Worm (Caenorhabditis elegans) whole organism, young adult: ENCODE results near the gene K08B12.3.

Source experiments
- B0035.1 ChIP-seq: sonication (generic microtip); optimal IDR thresholded peaks from 2 replicates; lab custom pipeline; 2016; ENCODE audit warnings: missing genetic modification characterization, mild to moderate bottlenecking, missing compliant biosample characterization, missing genotype, missing genetic modification reagents
- D2030.7 ChIP-seq: fragments of 200-800 bp; sonication (Bioruptor generic); IDR thresholded peaks from 2 replicates; pipeline ENCODE4 v1.3.6; 2022; ENCODE audit warnings: missing genetic modification reagents, missing genetic modification characterization, missing compliant biosample characterization
- F10E7.11 ChIP-seq: sonication (generic microtip); optimal IDR thresholded peaks from 2 replicates; lab custom pipeline; 2017; ENCODE audit warnings: mild to moderate bottlenecking, missing genetic modification characterization, moderate library complexity, missing compliant biosample characterization
- F23B12.7 ChIP-seq: sonication (generic microtip); optimal IDR thresholded peaks from 2 replicates; lab custom pipeline; 2017; ENCODE audit warnings: missing genetic modification characterization, mild to moderate bottlenecking, missing compliant biosample characterization, antibody characterized with exemption, moderate library complexity; ENCODE audit not compliant: insufficient read depth
- K11D2.4 ChIP-seq: fragments of 200-800 bp; sonication (Bioruptor generic); IDR thresholded peaks from 2 replicates; pipeline ENCODE4 v1.3.6; 2022; ENCODE audit warnings: missing genetic modification reagents, missing genetic modification characterization, missing compliant biosample characterization
- K12H6.12 ChIP-seq: fragments of 200-800 bp; sonication (Bioruptor generic); optimal IDR thresholded peaks from 2 replicates; lab custom pipeline; 2018; ENCODE audit warnings: mild to moderate bottlenecking, missing genetic modification characterization, missing compliant biosample characterization
- Y53F4B.3 ChIP-seq: fragments of 200-800 bp; sonication (Bioruptor generic); IDR thresholded peaks from 2 replicates; pipeline ENCODE4 v1.3.6; 2022; ENCODE audit warnings: missing genetic modification reagents, missing genetic modification characterization, missing compliant biosample characterization
- Y67H2A.10 ChIP-seq: fragments of 200-800 bp; sonication (Bioruptor generic); conservative IDR thresholded peaks from 2 replicates; pipeline ENCODE4 v1.3.6; 2022; ENCODE audit warnings: missing genetic modification reagents, missing genetic modification characterization, missing compliant biosample characterization
- Y79H2A.3 ChIP-seq: fragments of 200-800 bp; sonication (Bioruptor generic); conservative IDR thresholded peaks from 2 replicates; pipeline ENCODE4 v1.3.6; 2022; ENCODE audit warnings: missing genetic modification reagents, missing genetic modification characterization, missing compliant biosample characterization
- ZK185.1 ChIP-seq: sonication (generic microtip); optimal IDR thresholded peaks from 2 replicates; lab custom pipeline; 2016; ENCODE audit warnings: mild to moderate bottlenecking, missing genetic modification characterization, missing compliant biosample characterization; ENCODE audit not compliant: poor library complexity, severe bottlenecking
- ama-1 ChIP-seq, 3 experiments: fragments of 150-350 bp in 1 of 3; sonication (generic microtip) in 2 of 3; optimal IDR thresholded peaks; 2 replicates each; lab custom pipeline; 2014 to 2018; ENCODE audit warnings: missing biosample characterization in 2 of 3, missing genetic modification characterization in 2 of 3, missing genetic modification reagents in 2 of 3
- aptf-3 ChIP-seq: fragments of 200-800 bp; sonication (Bioruptor generic); IDR thresholded peaks from 2 replicates; pipeline ENCODE4 v1.3.6; 2022; ENCODE audit warnings: missing genetic modification characterization, missing compliant biosample characterization
- atf-7 ChIP-seq: sonication (generic microtip); optimal IDR thresholded peaks from 2 replicates; lab custom pipeline; 2017; ENCODE audit warnings: mild to moderate bottlenecking, missing genetic modification characterization, missing compliant biosample characterization
- attf-3 ChIP-seq: fragments of 200-800 bp; sonication (Bioruptor generic); conservative IDR thresholded peaks from 2 replicates; pipeline ENCODE4 v1.3.6; 2022; ENCODE audit warnings: missing genetic modification reagents, missing genetic modification characterization, missing compliant biosample characterization
- attf-5 ChIP-seq: fragments of 200-800 bp; sonication (Bioruptor generic); optimal IDR thresholded peaks from 2 replicates; lab custom pipeline; 2018; ENCODE audit warnings: mild to moderate bottlenecking, missing genetic modification characterization, missing compliant biosample characterization
- cebp-1 ChIP-seq, 2 experiments: fragments of 200-800 bp in 1 of 2; sonication (Bioruptor generic) in 1 of 2; sonication (generic microtip) in 1 of 2; IDR thresholded peaks in 1 of 2; optimal IDR thresholded peaks in 1 of 2; 2 replicates each; pipeline versions ENCODE4 v1.3.6 to Lab custom; 2017 to 2022; ENCODE audit warnings: missing compliant biosample characterization in 2 of 2, missing genetic modification characterization in 2 of 2, mild to moderate bottlenecking in 1 of 2, missing genetic modification reagents in 1 of 2, moderate library complexity in 1 of 2
- ceh-27 ChIP-seq: fragments of 200-800 bp; sonication (Bioruptor generic); optimal IDR thresholded peaks from 2 replicates; lab custom pipeline; 2018; ENCODE audit warnings: mild to moderate bottlenecking, missing genetic modification characterization, moderate library complexity, missing compliant biosample characterization
- ceh-58 ChIP-seq: fragments of 200-800 bp; sonication (Bioruptor generic); IDR thresholded peaks from 2 replicates; pipeline ENCODE4 v1.3.6; 2022; ENCODE audit warnings: missing genetic modification characterization, missing compliant biosample characterization
- dox-1 ChIP-seq: fragments of 200-800 bp; sonication (Bioruptor generic); IDR thresholded peaks from 2 replicates; pipeline ENCODE4 v1.3.6; 2022; ENCODE audit warnings: missing genetic modification reagents, missing genetic modification characterization, missing compliant biosample characterization
- dpff-1 ChIP-seq: sonication (generic microtip); optimal IDR thresholded peaks from 2 replicates; lab custom pipeline; 2017; ENCODE audit warnings: mild to moderate bottlenecking, missing genetic modification characterization, missing compliant biosample characterization
- dpl-1 ChIP-seq: fragments of 150-350 bp; optimal IDR thresholded peaks from 2 replicates; lab custom pipeline; 2014; ENCODE audit warnings: missing biosample characterization, missing genetic modification reagents, missing genetic modification characterization
- efl-1 ChIP-seq: fragments of 150-350 bp; optimal IDR thresholded peaks from 2 replicates; lab custom pipeline; 2014; ENCODE audit warnings: missing biosample characterization, missing genetic modification reagents, missing genetic modification characterization
- ekl-4 ChIP-seq: fragments of 200-800 bp; sonication (Bioruptor generic); IDR thresholded peaks from 2 replicates; pipeline ENCODE4 v1.3.6; 2022; ENCODE audit warnings: missing genetic modification reagents, missing genetic modification characterization, missing compliant biosample characterization
- fkh-3 ChIP-seq: sonication (generic microtip); optimal IDR thresholded peaks from 2 replicates; lab custom pipeline; 2016; ENCODE audit warnings: mild to moderate bottlenecking, missing genetic modification characterization, missing compliant biosample characterization
- gei-17 ChIP-seq: fragments of 200-800 bp; sonication (Bioruptor generic); optimal IDR thresholded peaks from 2 replicates; lab custom pipeline; 2018; ENCODE audit warnings: mild to moderate bottlenecking, missing genetic modification characterization, missing compliant biosample characterization
- hmg-20 ChIP-seq: fragments of 200-800 bp; sonication (Bioruptor generic); IDR thresholded peaks from 2 replicates; pipeline ENCODE4 v1.3.6; 2022; ENCODE audit warnings: missing genetic modification reagents, missing genetic modification characterization, missing compliant biosample characterization
- lag-1 ChIP-seq: fragments of 200-800 bp; sonication (Bioruptor generic); IDR thresholded peaks from 2 replicates; pipeline ENCODE4 v1.3.6; 2022; ENCODE audit warnings: missing genetic modification reagents, missing genetic modification characterization, missing compliant biosample characterization
- lin-54 ChIP-seq: fragments of 200-800 bp; sonication (Bioruptor generic); optimal IDR thresholded peaks from 2 replicates; lab custom pipeline; 2018; ENCODE audit warnings: mild to moderate bottlenecking, missing genetic modification characterization, missing compliant biosample characterization
- lir-1 ChIP-seq: fragments of 200-800 bp; sonication (Bioruptor generic); conservative IDR thresholded peaks from 2 replicates; pipeline ENCODE4 v1.3.6; 2022; ENCODE audit warnings: missing genetic modification reagents, missing genetic modification characterization, missing compliant biosample characterization
- madf-10 ChIP-seq: sonication (generic microtip); optimal IDR thresholded peaks from 2 replicates; lab custom pipeline; 2016; ENCODE audit warnings: mild to moderate bottlenecking, missing genetic modification characterization, missing compliant biosample characterization
- mel-28 ChIP-seq: sonication (generic microtip); optimal IDR thresholded peaks from 2 replicates; lab custom pipeline; 2016; ENCODE audit warnings: borderline replicate concordance, mild to moderate bottlenecking, missing genetic modification characterization, missing compliant biosample characterization
- nfya-1 ChIP-seq: sonication (generic microtip); optimal IDR thresholded peaks from 2 replicates; lab custom pipeline; 2017; ENCODE audit warnings: antibody characterized with exemption, missing compliant biosample characterization, missing genetic modification characterization, borderline replicate concordance; ENCODE audit not compliant: insufficient read depth
- nfyb-1 ChIP-seq: fragments of 200-800 bp; sonication (Bioruptor generic); IDR thresholded peaks from 2 replicates; pipeline ENCODE4 v1.3.6; 2022; ENCODE audit warnings: missing genetic modification reagents, missing genetic modification characterization, missing compliant biosample characterization
- nhr-80 ChIP-seq: sonication (generic microtip); optimal IDR thresholded peaks from 2 replicates; lab custom pipeline; 2016; ENCODE audit warnings: missing genetic modification characterization, missing compliant biosample characterization
- pbrm-1 ChIP-seq: fragments of 200-800 bp; sonication (Bioruptor generic); IDR thresholded peaks from 2 replicates; pipeline ENCODE4 v1.3.6; 2022; ENCODE audit warnings: missing genetic modification reagents, missing genetic modification characterization, missing compliant biosample characterization
- pha-4 ChIP-seq: fragments of 150-350 bp; sonication (generic microtip); optimal IDR thresholded peaks from 2 replicates; lab custom pipeline; 2014; ENCODE audit warnings: missing biosample characterization, missing genetic modification reagents, missing genetic modification characterization
- rcor-1 ChIP-seq: fragments of 200-800 bp; sonication (Bioruptor generic); IDR thresholded peaks from 2 replicates; pipeline ENCODE4 v1.3.6; 2022; ENCODE audit warnings: missing genetic modification reagents, missing genetic modification characterization, missing compliant biosample characterization
- sdz-38 ChIP-seq: sonication (generic microtip); optimal IDR thresholded peaks from 2 replicates; lab custom pipeline; 2016; ENCODE audit warnings: missing genotype, missing genetic modification characterization, missing compliant biosample characterization
- tlf-1 ChIP-seq: fragments of 200-800 bp; sonication (Bioruptor generic); optimal IDR thresholded peaks from 2 replicates; lab custom pipeline; 2018; ENCODE audit warnings: mild to moderate bottlenecking, missing genetic modification characterization, missing compliant biosample characterization
- ztf-22 ChIP-seq: fragments of 200-800 bp; sonication (Bioruptor generic); optimal IDR thresholded peaks from 2 replicates; lab custom pipeline; 2018; ENCODE audit warnings: mild to moderate bottlenecking, missing genetic modification characterization, moderate library complexity, missing compliant biosample characterization
- ztf-25 ChIP-seq: fragments of 200-800 bp; sonication (Bioruptor generic); IDR thresholded peaks from 2 replicates; pipeline ENCODE4 v1.3.6; 2022; ENCODE audit warnings: missing genetic modification reagents, missing genetic modification characterization, missing compliant biosample characterization
- ztf-26 ChIP-seq: sonication (generic microtip); optimal IDR thresholded peaks from 2 replicates; lab custom pipeline; 2017; ENCODE audit warnings: missing genetic modification characterization, missing compliant biosample characterization

The K08B12.3 gene

DNA sequence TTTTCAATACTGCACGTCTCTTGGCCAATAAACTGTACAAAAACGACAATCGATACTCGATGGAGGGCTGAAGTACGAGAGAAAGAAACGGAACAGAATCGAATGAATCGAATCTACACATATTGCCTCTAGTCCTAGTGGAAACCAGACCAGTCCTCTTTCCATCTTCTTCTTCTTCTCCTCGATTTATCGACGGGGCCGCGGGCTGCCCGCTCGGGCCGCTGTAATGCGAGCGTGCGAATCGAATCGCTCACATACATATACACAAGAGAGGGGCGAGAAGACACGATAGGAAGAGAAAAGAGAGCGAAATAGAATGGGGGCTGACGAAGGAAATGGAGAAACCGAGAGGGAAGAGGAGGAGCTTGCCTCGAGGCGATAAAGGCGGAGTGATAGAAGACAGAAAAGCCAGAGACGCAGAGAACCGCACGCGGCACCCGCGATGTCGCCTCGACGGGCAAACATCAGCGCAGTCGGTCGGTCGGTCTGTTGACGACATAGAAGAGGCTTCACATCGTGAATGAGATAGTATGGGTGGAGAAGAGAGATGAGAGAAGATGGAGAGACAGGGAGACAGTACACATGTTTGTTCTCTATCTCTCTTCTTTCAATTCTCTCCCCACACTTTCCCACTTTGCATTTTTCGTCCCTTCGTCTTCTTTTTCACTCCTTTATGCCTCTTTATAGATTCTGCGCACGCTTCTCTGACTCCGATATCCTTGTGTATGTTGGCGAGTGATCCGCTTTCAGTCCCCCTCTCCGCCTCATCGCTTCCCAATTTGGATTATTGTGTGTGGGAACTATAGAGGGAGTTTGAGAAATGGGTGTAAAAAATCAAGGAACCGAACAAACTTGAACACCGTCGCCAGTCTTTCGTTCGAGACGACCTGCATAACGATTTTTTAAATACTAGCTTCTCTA lies 7.4 kb upstream of the K08B12.3 start (continued):
- TF ChIP-seq ztf-25 (GFP tag; lab: Robert Waterston, UW) (no peak), D2030.7 (GFP tag; lab: Robert Waterston, UW) (0 out of 2 replicates have a peak, but pooled peaks have one; percentile 11), lin-54 (GFP tag; lab: Kevin White, UChicago) (peak; percentile 44), gei-17 (peak; percentile 44), attf-3 (GFP tag; lab: Robert Waterston, UW) (peak; percentile 54; the same call in 1 of the 2 replicates), F23B12.7 (tag; lab: Kevin White, UChicago) (no peak), sdz-38 (tag; lab: Kevin White, UChicago) (no peak), dpl-1 (GFP tag; lab: Kevin White, UChicago) (no peak), lag-1 (GFP tag; lab: Robert Waterston, UW) (0 out of 2 replicates have a peak, but pooled peaks have one; percentile 62), ztf-22 (GFP tag; lab: Kevin White, UChicago) (no peak), fkh-3 (tag; lab: Kevin White, UChicago) (no peak), dpff-1 (tag; lab: Kevin White, UChicago) (no peak), madf-10 (tag; lab: Kevin White, UChicago) (peak; percentile 100), pbrm-1 (peak; percentile 81), Y53F4B.3 (GFP tag; lab: Robert Waterston, UW) (no peak), nfyb-1 (GFP tag; lab: Robert Waterston, UW) (peak; percentile 94; the same call in 1 of the 2 replicates)

ce11 chrV:6228400-6228895 lies 6.5 kb upstream of the K08B12.3 start:
- TF ChIP-seq nfya-1 (tag; lab: Kevin White, UChicago) = no peak
- no peak for TF ChIP-seq ceh-58 (GFP tag; lab: Robert Waterston, UW)
- peak; percentile 6 for TF ChIP-seq lin-54 (GFP tag; lab: Kevin White, UChicago)
- TF ChIP-seq mel-28 = no peak
- 0 out of 2 replicates have a peak, but pooled peaks have one; percentile 14 for TF ChIP-seq Y79H2A.3 (GFP tag; lab: Robert Waterston, UW)
- no peak for TF ChIP-seq K12H6.12 (tag; lab: Kevin White, UChicago)
- no peak for TF ChIP-seq attf-5
- no peak for TF ChIP-seq lir-1 (GFP tag; lab: Robert Waterston, UW)
- TF ChIP-seq Y67H2A.10 (GFP tag; lab: Robert Waterston, UW) = no peak
- peak; percentile 14 for TF ChIP-seq nhr-80 (tag; lab: Kevin White, UChicago)
- no peak for TF ChIP-seq lag-1 (GFP tag; lab: Robert Waterston, UW)
- TF ChIP-seq ama-1 (optimal IDR thresholded peaks at IDR 0.05; lab: Kevin White, UChicago) = peak; percentile 77
- no peak for TF ChIP-seq ama-1 (GFP tag; optimal IDR thresholded peaks at IDR 0.05; lab: Kevin White, UChicago)
- TF ChIP-seq efl-1 (GFP tag; lab: Kevin White, UChicago) = no peak
- peak; percentile 92 for TF ChIP-seq madf-10 (tag; lab: Kevin White, UChicago)
- peak; percentile 9; the same call in 1 of the 2 replicates for TF ChIP-seq ekl-4 (GFP tag; lab: Robert Waterston, UW)
- no peak for TF ChIP-seq ztf-26 (tag; lab: Kevin White, UChicago)
- no peak for TF ChIP-seq tlf-1 (GFP tag; lab: Kevin White, UChicago)
- TF ChIP-seq dox-1 (GFP tag; lab: Robert Waterston, UW) = 0 out of 2 replicates have a peak, but pooled peaks have one; percentile 7
- TF ChIP-seq pbrm-1 = peak; percentile 6; the same call in 1 of the 2 replicates
- TF ChIP-seq rcor-1 (GFP tag; lab: Robert Waterston, UW) = 0 out of 2 replicates have a peak, but pooled peaks have one; percentile 16
- peak; percentile 55 for TF ChIP-seq nfyb-1 (GFP tag; lab: Robert Waterston, UW)
- no peak for TF ChIP-seq B0035.1
- no peak for TF ChIP-seq hmg-20 (GFP tag; lab: Robert Waterston, UW)
- TF ChIP-seq cebp-1 (GFP tag; IDR thresholded peaks at IDR 0.05; lab: Robert Waterston, UW) = 0 out of 2 replicates have a peak, but pooled peaks have one; percentile 42
- peak; percentile 4 for TF ChIP-seq cebp-1 (tag; optimal IDR thresholded peaks at IDR 0.05; lab: Kevin White, UChicago)
- peak; percentile 15 for TF ChIP-seq ceh-27 (GFP tag; lab: Kevin White, UChicago)
- no peak for TF ChIP-seq aptf-3 (GFP tag; lab: Robert Waterston, UW)
- no peak for TF ChIP-seq F10E7.11 (tag; lab: Kevin White, UChicago)
- peak; percentile 32; the same call in 1 of the 2 replicates for TF ChIP-seq K11D2.4 (GFP tag; lab: Robert Waterston, UW)
- TF ChIP-seq pha-4 = no peak
- no peak for TF ChIP-seq dpff-1 (tag; lab: Kevin White, UChicago)
- no peak for TF ChIP-seq ZK185.1
- TF ChIP-seq atf-7 (tag; lab: Kevin White, UChicago) = peak; percentile 88
- TF ChIP-seq, all 124 proteins: peak for 14
